Worm (Caenorhabditis elegans) whole organism, L4/young adult: Measurements from ENCODE around the gene hap-1.

ENCODE experiments used
- W03F9.2 ChIP-seq: fragments of 150-350 bp; optimal IDR thresholded peaks from 2 replicates; lab custom pipeline; 2014; ENCODE audit warnings: missing biosample characterization, missing genetic modification characterization
- him-1 ChIP-seq: sonication (generic microtip); optimal IDR thresholded peaks from 2 replicates; lab custom pipeline; 2016; ENCODE audit warnings: missing genotype, missing genetic modification reagents, missing genetic modification characterization, missing compliant biosample characterization

DNA sequence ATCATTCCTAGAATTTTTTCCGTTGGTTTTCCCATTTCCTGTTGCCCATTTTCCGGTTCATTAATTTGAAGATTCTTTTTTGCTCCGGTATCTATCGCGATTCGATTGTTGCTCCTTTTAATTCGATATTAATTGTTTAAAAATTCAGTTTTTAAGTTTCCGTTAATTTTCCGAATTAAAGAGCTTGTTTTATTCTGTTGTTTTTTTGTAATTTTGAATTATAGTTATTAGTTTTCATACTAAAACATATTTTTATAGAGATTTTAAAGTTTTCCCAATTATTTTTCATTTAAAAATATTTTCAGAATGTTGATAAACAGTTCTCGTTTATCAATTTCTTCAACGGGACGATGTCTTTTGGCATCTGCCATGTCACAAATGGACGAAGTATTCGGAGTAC is 29.4 kb upstream of the hap-1 start, which contains the start of gene mrps-26:
- TF ChIP-seq W03F9.2 (tag; lab: Kevin White, UChicago) (no peak), him-1 (tag; lab: Kevin White, UChicago) (no peak)
